Fruit fly (Drosophila melanogaster) whole organism, pupa: ENCODE data around the gene Sem1.

ENCODE experiments used
- CG10348 ChIP-seq: fragments of 200-800 bp; sonication (Bioruptor generic); IDR thresholded peaks from 2 replicates; pipeline ENCODE4 v1.3.6; 2022; ENCODE audit warnings: missing biosample characterization, missing genetic modification characterization
- CG12605 ChIP-seq: fragments of 200-800 bp; sonication (Bioruptor generic); IDR thresholded peaks from 2 replicates; pipeline ENCODE4 v1.3.6; 2022; ENCODE audit warnings: missing biosample characterization, missing genetic modification characterization
- CG13204 ChIP-seq: fragments of 200-800 bp; sonication (Bioruptor generic); optimal IDR thresholded peaks from 2 replicates; lab custom pipeline; 2018; ENCODE audit warnings: missing biosample characterization, mild to moderate bottlenecking, missing genetic modification characterization, moderate library complexity
- CG14655 ChIP-seq: fragments of 200-800 bp; sonication (Bioruptor generic); optimal IDR thresholded peaks from 3 replicates; lab custom pipeline; 2017; ENCODE audit warnings: mild to moderate bottlenecking, missing biosample characterization, missing genetic modification reagents, missing genetic modification characterization
- CG15710 ChIP-seq: fragments of 200-800 bp; sonication (Bioruptor generic); optimal IDR thresholded peaks from 2 replicates; lab custom pipeline; 2018; ENCODE audit warnings: missing biosample characterization, mild to moderate bottlenecking, missing genetic modification characterization, moderate library complexity
- CG17806 ChIP-seq: fragments of 200-800 bp; sonication (Bioruptor generic); optimal IDR thresholded peaks from 2 replicates; lab custom pipeline; 2018; ENCODE audit warnings: missing biosample characterization, mild to moderate bottlenecking, missing genetic modification characterization, moderate library complexity
- CG32121 ChIP-seq: fragments of 200-800 bp; sonication (Bioruptor generic); IDR thresholded peaks from 2 replicates; pipeline ENCODE4 v1.3.6; 2022; ENCODE audit warnings: missing biosample characterization, missing genetic modification characterization
- CG34367 ChIP-seq: fragments of 200-800 bp; sonication (Bioruptor generic); optimal IDR thresholded peaks from 2 replicates; lab custom pipeline; 2018; ENCODE audit warnings: missing biosample characterization, mild to moderate bottlenecking, missing genetic modification characterization
- CG4496 ChIP-seq: fragments of 200-800 bp; sonication (Bioruptor generic); IDR thresholded peaks from 3 replicates; pipeline ENCODE4 v1.3.6; 2022; ENCODE audit warnings: missing biosample characterization, missing genetic modification characterization
- CG8159 ChIP-seq: fragments of 200-800 bp; sonication (Bioruptor generic); optimal IDR thresholded peaks from 3 replicates; lab custom pipeline; 2018; ENCODE audit warnings: missing biosample characterization, mild to moderate bottlenecking, missing genetic modification characterization, moderate library complexity
- CG8301 ChIP-seq: fragments of 200-800 bp; sonication (Bioruptor generic); optimal IDR thresholded peaks from 2 replicates; lab custom pipeline; 2018; ENCODE audit warnings: missing biosample characterization, mild to moderate bottlenecking, missing genetic modification characterization
- CG9948 ChIP-seq: fragments of 200-800 bp; sonication (Bioruptor generic); optimal IDR thresholded peaks from 2 replicates; lab custom pipeline; 2018; ENCODE audit warnings: missing biosample characterization, mild to moderate bottlenecking, missing genetic modification characterization, moderate library complexity
- D1 ChIP-seq: fragments of 200-800 bp; sonication (Bioruptor generic); optimal IDR thresholded peaks from 2 replicates; lab custom pipeline; 2018; ENCODE audit warnings: missing biosample characterization, mild to moderate bottlenecking, missing genetic modification characterization, moderate library complexity
- EcR ChIP-seq: fragments of 200-800 bp; sonication (Bioruptor generic); optimal IDR thresholded peaks from 3 replicates; lab custom pipeline; 2019; ENCODE audit warnings: missing biosample characterization, missing genetic modification characterization, mild to moderate bottlenecking, moderate library complexity, missing genetic modification reagents
- Ets98B ChIP-seq: fragments of 200-800 bp; sonication (Bioruptor generic); IDR thresholded peaks from 2 replicates; pipeline ENCODE4 v1.3.6; 2022; ENCODE audit warnings: missing biosample characterization, missing genetic modification characterization
- Pif1A ChIP-seq: fragments of 200-800 bp; sonication (Bioruptor generic); optimal IDR thresholded peaks from 3 replicates; lab custom pipeline; 2016; ENCODE audit warnings: missing biosample characterization, missing genetic modification characterization
- Pif1B ChIP-seq: fragments of 200-800 bp; sonication (Bioruptor generic); optimal IDR thresholded peaks from 3 replicates; lab custom pipeline; 2016; ENCODE audit warnings: missing biosample characterization, missing genetic modification characterization
- Snoo ChIP-seq: fragments of 200-800 bp; sonication (Bioruptor generic); optimal IDR thresholded peaks from 3 replicates; lab custom pipeline; 2017; ENCODE audit warnings: missing biosample characterization, mild to moderate bottlenecking, missing genetic modification characterization, inconsistent platforms
- fd96Ca ChIP-seq: fragments of 200-800 bp; sonication (Bioruptor generic); IDR thresholded peaks from 3 replicates; pipeline ENCODE4 v1.3.6; 2022; ENCODE audit warnings: missing biosample characterization, missing genetic modification characterization
- gl ChIP-seq: fragments of 200-800 bp; sonication (Bioruptor generic); optimal IDR thresholded peaks from 2 replicates; lab custom pipeline; 2018; ENCODE audit warnings: missing biosample characterization, mild to moderate bottlenecking, missing genetic modification characterization
- rn ChIP-seq: fragments of 200-800 bp; sonication (Bioruptor generic); IDR thresholded peaks from 2 replicates; pipeline ENCODE4 v1.3.6; 2022; ENCODE audit warnings: missing biosample characterization, missing genetic modification characterization

The Sem1 gene

dm6 chr2L:7107890-7108289 is 44.1 kb downstream of the Sem1 start:
- TF ChIP-seq CG8301 (tag; lab: Kevin White, UChicago) (no peak), Pif1B (GFP tag; lab: Kevin White, UChicago) (no peak), D1 (no peak), CG13204 (GFP tag; lab: Kevin White, UChicago) (no peak), fd96Ca (GFP tag; lab: Robert Waterston, UW) (no peak), CG17806 (tag; lab: Kevin White, UChicago) (no peak), CG4496 (GFP tag; lab: Robert Waterston, UW) (no peak), CG10348 (GFP tag; lab: Robert Waterston, UW) (no peak), CG34367 (no peak), rn (GFP tag; lab: Robert Waterston, UW) (no peak), EcR (GFP tag; lab: Kevin White, UChicago) (no peak), Ets98B (no peak), CG12605 (GFP tag; lab: Robert Waterston, UW) (no peak), gl (no peak), Snoo (tag; lab: Kevin White, UChicago) (no peak), CG8159 (tag; lab: Kevin White, UChicago) (peak; percentile 3), CG15710 (peak; percentile 17), CG9948 (tag; lab: Kevin White, UChicago) (no peak), CG32121 (GFP tag; lab: Robert Waterston, UW) (no peak), Pif1A (GFP tag; lab: Kevin White, UChicago) (no peak), CG14655 (GFP tag; lab: Kevin White, UChicago) (peak; percentile 29)

dm6 chr2L:7110318-7110717 is 46.5 kb downstream of the Sem1 start:
- TF ChIP-seq CG4496 (GFP tag; lab: Robert Waterston, UW) (0 out of 3 replicates have a peak, but pooled peaks have one; percentile 35), CG32121 (GFP tag; lab: Robert Waterston, UW) (no peak)
